Worm (Caenorhabditis elegans) whole organism, mixed stage, embryonic: Measurements from ENCODE around the gene F40G9.12.

ENCODE experiments used
- elt-3 ChIP-seq: fragments of 150-350 bp; optimal IDR thresholded peaks from 2 replicates; lab custom pipeline; 2014; ENCODE audit warnings: missing biosample characterization, missing genetic modification characterization
- flh-1 ChIP-seq: fragments of 200-800 bp; sonication (Bioruptor generic); optimal IDR thresholded peaks from 2 replicates; lab custom pipeline; 2018; ENCODE audit warnings: mild to moderate bottlenecking, missing genetic modification characterization, moderate library complexity, missing compliant biosample characterization
- hlh-1 ChIP-seq: fragments of 150-350 bp; optimal IDR thresholded peaks from 2 replicates; lab custom pipeline; 2014; ENCODE audit warnings: missing biosample characterization, missing genetic modification reagents, missing genetic modification characterization
- lin-13 ChIP-seq: fragments of 150-350 bp; optimal IDR thresholded peaks from 2 replicates; lab custom pipeline; 2014; ENCODE audit warnings: missing biosample characterization, missing genetic modification characterization
- nhr-12 ChIP-seq: fragments of 150-350 bp; optimal IDR thresholded peaks from 2 replicates; lab custom pipeline; 2014; ENCODE audit warnings: missing biosample characterization, missing genetic modification characterization
- nhr-237 ChIP-seq: fragments of 150-350 bp; optimal IDR thresholded peaks from 2 replicates; lab custom pipeline; 2014; ENCODE audit warnings: missing biosample characterization, missing genetic modification characterization
- nhr-28 ChIP-seq: fragments of 150-350 bp; optimal IDR thresholded peaks from 2 replicates; lab custom pipeline; 2014; ENCODE audit warnings: missing biosample characterization, missing genetic modification characterization
- nhr-76 ChIP-seq: sonication (generic microtip); optimal IDR thresholded peaks from 2 replicates; lab custom pipeline; 2017; ENCODE audit warnings: missing biosample characterization, missing genetic modification characterization

DNA sequence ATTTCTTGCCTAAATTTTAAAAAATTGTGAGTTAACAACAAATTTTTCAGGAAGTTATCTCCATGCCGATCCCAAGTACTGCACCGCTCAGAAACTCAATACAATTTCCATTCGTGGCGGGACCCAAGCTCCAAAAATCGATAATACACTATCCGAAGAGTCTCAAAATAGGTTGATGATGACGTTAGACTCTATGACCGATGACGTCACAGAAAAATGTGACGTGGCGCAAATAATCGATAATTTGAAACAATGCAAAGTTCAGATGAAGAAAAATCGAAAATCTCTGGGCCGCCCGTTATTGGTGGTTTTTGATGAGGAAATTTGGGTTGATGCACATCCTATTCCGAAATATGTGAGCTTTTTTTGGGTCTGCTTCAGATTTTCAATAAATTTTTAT is 12.7 kb downstream of the F40G9.12 start:
- no peak for TF ChIP-seq flh-1 (GFP tag; lab: Kevin White, UChicago)
- TF ChIP-seq nhr-12 (tag; lab: Kevin White, UChicago) = no peak
- no peak for TF ChIP-seq nhr-28
- TF ChIP-seq nhr-76 (tag; lab: Kevin White, UChicago) = no peak
- no peak for TF ChIP-seq lin-13 (tag; lab: Kevin White, UChicago)
- no peak for TF ChIP-seq elt-3 (tag; lab: Kevin White, UChicago)
- no peak for TF ChIP-seq hlh-1 (tag; lab: Kevin White, UChicago)
- TF ChIP-seq nhr-237 (tag; lab: Kevin White, UChicago) = no peak
